Fruit fly (Drosophila melanogaster): ENCODE results near the gene Oseg5.

The Oseg5 gene

DNA sequence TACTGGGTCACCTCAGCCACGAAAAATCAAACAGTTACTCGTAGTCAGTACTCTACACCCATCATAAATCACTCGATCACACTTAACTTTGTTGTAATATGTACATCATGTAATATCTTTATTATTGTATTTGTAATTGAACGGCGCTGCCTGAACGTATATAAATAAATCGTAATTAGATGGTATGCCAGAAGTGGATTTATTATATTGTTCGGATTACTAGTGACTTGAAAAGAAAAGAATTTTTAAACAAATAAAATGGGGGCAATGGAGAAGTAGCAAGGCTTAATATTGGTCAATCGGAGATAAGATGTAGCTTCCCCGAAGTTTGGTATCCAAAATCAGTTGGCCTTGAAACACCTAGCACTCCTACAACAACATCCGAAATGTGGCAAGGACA, 13.4 kb upstream of the Oseg5 start, which contains the start of gene CG14402:
Gene CG14402 (plus strand): TSS at position 301 of the 400 bp plus-strand sequence.
- TF ChIP-seq wor (GFP tag; IDR thresholded peaks at IDR 0.05) (no peak), CG10462 (GFP tag; optimal IDR thresholded peaks at IDR 0.05) (no peak), p53 (GFP tag; optimal IDR thresholded peaks at IDR 0.05) (no peak), Xbp1 (GFP tag; optimal IDR thresholded peaks at IDR 0.05) (no peak), CG9727 (GFP tag; optimal IDR thresholded peaks at IDR 0.05) (no peak), Opbp (GFP tag; IDR thresholded peaks at IDR 0.05; ENCODE audit: partially characterized antibody) (no peak), CG6689 (GFP tag; IDR thresholded peaks at IDR 0.05) (no peak), en (GFP tag; optimal IDR thresholded peaks at IDR 0.05) (no peak), NfI (GFP tag; optimal IDR thresholded peaks at IDR 0.05) (no peak), dimm (GFP tag; IDR thresholded peaks at IDR 0.05) (no peak)

DNA sequence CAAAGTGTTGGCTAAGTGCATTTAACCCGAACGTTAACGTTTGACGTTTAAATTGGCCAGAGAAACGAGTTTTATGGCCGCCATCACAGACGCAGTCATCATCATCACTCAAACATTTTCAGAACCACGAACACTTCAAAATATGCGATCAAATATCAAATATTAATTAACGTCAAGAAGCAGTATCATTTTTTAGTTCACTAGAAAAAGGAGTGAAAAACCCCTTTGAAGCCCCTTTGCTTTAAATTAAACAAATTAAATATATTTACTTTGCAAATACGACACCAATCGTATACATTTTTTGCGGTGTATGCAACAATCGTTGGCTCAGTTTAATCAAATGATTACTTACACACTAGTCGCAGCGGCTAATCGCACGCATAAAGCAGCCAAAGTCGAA, 8.7 kb upstream of the Oseg5 start:
- TF ChIP-seq Drgx (GFP tag; IDR thresholded peaks at IDR 0.05), result peak; percentile 49; the same call in 1 of the 2 replicates
- peak; percentile 5 for TF ChIP-seq Sox102F (GFP tag; optimal IDR thresholded peaks at IDR 0.05)
- 0 out of 3 replicates have a peak, but pooled peaks have one; percentile 9 for TF ChIP-seq ci (GFP tag; IDR thresholded peaks at IDR 0.05)
- TF ChIP-seq Deaf1 (tag; optimal IDR thresholded peaks at IDR 0.05), result no peak
- TF ChIP-seq GATAe (GFP tag; conservative IDR thresholded peaks at IDR 0.05), result no peak
- no peak for TF ChIP-seq CG32532 (GFP tag; IDR thresholded peaks at IDR 0.05)
- peak; percentile 19 for TF ChIP-seq Med (GFP tag)

DNA sequence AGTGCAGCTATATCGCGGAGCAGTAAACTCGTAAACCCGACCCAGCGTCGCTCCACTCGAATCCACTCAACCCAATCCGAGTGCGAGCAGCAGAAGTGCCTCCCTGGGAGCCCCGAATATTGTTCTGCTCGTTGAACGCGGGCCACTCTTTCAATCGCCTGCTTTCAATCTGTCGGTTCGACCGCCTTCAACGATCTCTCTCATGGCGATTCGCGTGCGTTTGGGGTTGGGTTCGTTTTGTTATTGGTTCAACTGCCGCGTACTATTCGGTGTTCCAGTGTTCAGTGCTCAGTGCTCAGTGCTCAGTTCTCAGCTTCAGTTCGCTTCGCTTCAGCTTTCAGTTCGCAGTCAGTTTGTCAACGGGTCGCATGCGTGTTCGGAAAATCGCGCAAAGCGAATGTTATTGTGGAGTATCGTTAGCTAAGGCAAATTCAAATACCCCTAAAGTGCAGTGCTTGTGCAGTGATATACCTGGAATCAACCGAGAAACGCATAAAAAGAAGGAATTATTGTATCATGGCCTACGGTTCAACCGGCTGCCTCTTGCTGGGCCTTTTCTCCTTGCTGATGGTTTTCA, 4.9 kb upstream of the Oseg5 start, which contains the start of gene CG31676:
Gene CG31676 (plus strand): TSS at position 289 of the 577 bp plus-strand sequence.
- no peak for TF ChIP-seq Chrac-16 (GFP tag; optimal IDR thresholded peaks at IDR 0.05)
- TF ChIP-seq Atf-2 (GFP tag; optimal IDR thresholded peaks at IDR 0.05), result no peak
- TF ChIP-seq Meics (GFP tag; optimal IDR thresholded peaks at IDR 0.05), result peak; percentile 52
- 0 out of 4 replicates have a peak, but pooled peaks have one; percentile 22 for TF ChIP-seq chinmo (GFP tag; IDR thresholded peaks at IDR 0.05; ENCODE audit: partially characterized antibody)
- TF ChIP-seq CG18599 (GFP tag; optimal IDR thresholded peaks at IDR 0.05), result peak; percentile 47
- peak; percentile 34 for TF ChIP-seq CG12219 (GFP tag; optimal IDR thresholded peaks at IDR 0.05)
- TF ChIP-seq luna (GFP tag; optimal IDR thresholded peaks at IDR 0.05), result peak; percentile 46
- TF ChIP-seq CG31441 (GFP tag; IDR thresholded peaks at IDR 0.05), result 0 out of 2 replicates have a peak, but pooled peaks have one; percentile 6
- peak; percentile 69 for TF ChIP-seq mirr (GFP tag; optimal IDR thresholded peaks at IDR 0.05)
- TF ChIP-seq CG11247 (GFP tag; IDR thresholded peaks at IDR 0.05), result peak; percentile 11; the same call in 1 of the 2 replicates
- TF ChIP-seq odd (GFP tag; optimal IDR thresholded peaks at IDR 0.05), result peak; percentile 37
- peak; percentile 4 for TF ChIP-seq sug (tag; optimal IDR thresholded peaks at IDR 0.05)
- peak; percentile 53 for TF ChIP-seq CG7987 (GFP tag; optimal IDR thresholded peaks at IDR 0.05)
- TF ChIP-seq CG3281 (GFP tag; optimal IDR thresholded peaks at IDR 0.05), result peak; percentile 56
- no peak for TF ChIP-seq CG18011 (GFP tag; optimal IDR thresholded peaks at IDR 0.05)
- TF ChIP-seq br (optimal IDR thresholded peaks at IDR 0.05), result no peak
- peak; percentile 41 for TF ChIP-seq Deaf1 (tag; optimal IDR thresholded peaks at IDR 0.05)
- peak; percentile 40 for TF ChIP-seq CG6765 (GFP tag; optimal IDR thresholded peaks at IDR 0.05)
- TF ChIP-seq ci (GFP tag; IDR thresholded peaks at IDR 0.05), result peak; percentile 70
- TF ChIP-seq CG15514 (GFP tag; optimal IDR thresholded peaks at IDR 0.05), result peak; percentile 48
- peak; percentile 52 for TF ChIP-seq schlank (tag; optimal IDR thresholded peaks at IDR 0.05)
- peak; percentile 40; the same call in 1 of the 2 replicates for TF ChIP-seq wdn (GFP tag; IDR thresholded peaks at IDR 0.05)
- TF ChIP-seq CG13287 (GFP tag; IDR thresholded peaks at IDR 0.05; ENCODE audit: partially characterized antibody), result no peak
- TF ChIP-seq Fer1 (GFP tag; optimal IDR thresholded peaks at IDR 0.05), result peak; percentile 78
- 0 out of 3 replicates have a peak, but pooled peaks have one; percentile 23 for TF ChIP-seq CG6175 (GFP tag; IDR thresholded peaks at IDR 0.05)
- TF ChIP-seq NfI (GFP tag; optimal IDR thresholded peaks at IDR 0.05), result peak; percentile 10
- peak; percentile 48 for TF ChIP-seq CG13296 (GFP tag; optimal IDR thresholded peaks at IDR 0.05)
- peak; percentile 100 for TF ChIP-seq CG15601 (tag; optimal IDR thresholded peaks at IDR 0.05)
- peak; percentile 16 for TF ChIP-seq CG4328 (GFP tag; optimal IDR thresholded peaks at IDR 0.05)
- no peak for TF ChIP-seq CG9817 (tag; optimal IDR thresholded peaks at IDR 0.05)
- TF ChIP-seq Med (GFP tag), result peak; percentile 78
- peak; percentile 54 for TF ChIP-seq CrebB (tag; optimal IDR thresholded peaks at IDR 0.05)
- peak; percentile 47 for TF ChIP-seq CG12071 (GFP tag; optimal IDR thresholded peaks at IDR 0.05)

Measured in whole organism, embryonic.